Worm (Caenorhabditis elegans) whole organism, L3 larva: ENCODE data around the gene Y57A10A.27.

Source experiments
- R02D3.7 ChIP-seq: fragments of 150-350 bp; optimal IDR thresholded peaks from 2 replicates; lab custom pipeline; 2014; ENCODE audit warnings: missing biosample characterization, missing genetic modification characterization
- aly-2 ChIP-seq: fragments of 150-350 bp; optimal IDR thresholded peaks from 2 replicates; lab custom pipeline; 2014; ENCODE audit warnings: missing biosample characterization, missing genetic modification characterization
- ama-1 ChIP-seq: fragments of 150-350 bp; optimal IDR thresholded peaks from 2 replicates; lab custom pipeline; 2018
- ceh-16 ChIP-seq: sonication (generic microtip); optimal IDR thresholded peaks from 2 replicates; lab custom pipeline; 2017; ENCODE audit warnings: missing biosample characterization, missing genetic modification characterization
- ceh-28 ChIP-seq: fragments of 150-350 bp; optimal IDR thresholded peaks from 2 replicates; lab custom pipeline; 2014; ENCODE audit warnings: missing biosample characterization, missing genetic modification reagents, missing genetic modification characterization
- ceh-82 ChIP-seq: fragments of 150-350 bp; optimal IDR thresholded peaks from 2 replicates; lab custom pipeline; 2014; ENCODE audit warnings: missing biosample characterization, missing genetic modification characterization
- ceh-9 ChIP-seq: sonication (generic microtip); optimal IDR thresholded peaks from 2 replicates; lab custom pipeline; 2018; ENCODE audit warnings: missing biosample characterization, missing genetic modification characterization
- egl-27 ChIP-seq: sonication (generic microtip); optimal IDR thresholded peaks from 4 replicates; lab custom pipeline; 2017; ENCODE audit warnings: missing biosample characterization, missing genetic modification reagents, missing genetic modification characterization
- egl-5 ChIP-seq: fragments of 150-350 bp; optimal IDR thresholded peaks from 2 replicates; lab custom pipeline; 2017; ENCODE audit warnings: missing biosample characterization, missing genetic modification reagents, missing genetic modification characterization, inconsistent platforms
- elt-1 ChIP-seq: fragments of 150-350 bp; optimal IDR thresholded peaks from 2 replicates; lab custom pipeline; 2014; ENCODE audit warnings: missing biosample characterization, missing genetic modification characterization
- elt-2 ChIP-seq: sonication (generic microtip); optimal IDR thresholded peaks from 2 replicates; lab custom pipeline; 2016; ENCODE audit warnings: missing genetic modification reagents, mild to moderate bottlenecking, missing genetic modification characterization, missing compliant biosample characterization
- elt-3 ChIP-seq, 3 experiments: fragments of 150-350 bp in 1 of 3; sonication (generic microtip) in 2 of 3; optimal IDR thresholded peaks; 2 replicates in 2 of 3; 4 replicates in 1 of 3; lab custom pipeline; 2014 to 2017; ENCODE audit warnings: missing biosample characterization in 3 of 3, missing genetic modification characterization in 3 of 3
- eor-1 ChIP-seq, 2 experiments: fragments of 150-350 bp; optimal IDR thresholded peaks; 2 replicates each; lab custom pipeline; 2014 to 2018; ENCODE audit warnings: missing biosample characterization in 2 of 2, missing genetic modification characterization in 2 of 2
- fkh-10 ChIP-seq: sonication (generic microtip); optimal IDR thresholded peaks from 2 replicates; lab custom pipeline; 2017; ENCODE audit warnings: missing biosample characterization, missing genetic modification reagents, missing genetic modification characterization
- fos-1 ChIP-seq: fragments of 150-350 bp; optimal IDR thresholded peaks from 2 replicates; lab custom pipeline; 2014; ENCODE audit warnings: missing biosample characterization, missing genetic modification characterization
- jun-1 ChIP-seq: fragments of 150-350 bp; optimal IDR thresholded peaks from 2 replicates; lab custom pipeline; 2014; ENCODE audit warnings: missing biosample characterization, missing genetic modification reagents, missing genetic modification characterization
- lin-15B ChIP-seq: fragments of 150-350 bp; optimal IDR thresholded peaks from 2 replicates; lab custom pipeline; 2014; ENCODE audit warnings: missing biosample characterization, missing genetic modification characterization
- lsy-12 ChIP-seq: sonication (generic microtip); optimal IDR thresholded peaks from 2 replicates; lab custom pipeline; 2016; ENCODE audit warnings: mild to moderate bottlenecking, missing genetic modification characterization, missing compliant biosample characterization
- mdl-1 ChIP-seq: fragments of 150-350 bp; optimal IDR thresholded peaks from 2 replicates; lab custom pipeline; 2014; ENCODE audit warnings: missing biosample characterization, missing genetic modification characterization
- mml-1 ChIP-seq: fragments of 150-350 bp; sonication (generic microtip); optimal IDR thresholded peaks from 3 replicates; lab custom pipeline; 2014; ENCODE audit warnings: missing biosample characterization, missing genetic modification characterization
- nfya-1 ChIP-seq: sonication (generic microtip); optimal IDR thresholded peaks from 2 replicates; lab custom pipeline; 2017; ENCODE audit warnings: missing genetic modification characterization, mild to moderate bottlenecking, missing compliant biosample characterization, antibody characterized with exemption, moderate library complexity; ENCODE audit not compliant: insufficient read depth
- nhr-11 ChIP-seq: fragments of 150-350 bp; optimal IDR thresholded peaks from 2 replicates; lab custom pipeline; 2014; ENCODE audit warnings: missing biosample characterization, missing genetic modification characterization
- nhr-12 ChIP-seq: fragments of 150-350 bp; optimal IDR thresholded peaks from 2 replicates; lab custom pipeline; 2014; ENCODE audit warnings: missing biosample characterization, missing genetic modification characterization
- nhr-237 ChIP-seq: fragments of 150-350 bp; optimal IDR thresholded peaks from 2 replicates; lab custom pipeline; 2014; ENCODE audit warnings: missing biosample characterization, missing genetic modification characterization
- nhr-25 ChIP-seq: sonication (generic microtip); optimal IDR thresholded peaks from 2 replicates; lab custom pipeline; 2017; ENCODE audit warnings: missing biosample characterization, missing genetic modification characterization
- nhr-28 ChIP-seq: fragments of 150-350 bp; optimal IDR thresholded peaks from 2 replicates; lab custom pipeline; 2014; ENCODE audit warnings: missing biosample characterization, missing genetic modification characterization
- nhr-67 ChIP-seq: fragments of 150-350 bp; optimal IDR thresholded peaks from 2 replicates; lab custom pipeline; 2014; ENCODE audit warnings: missing biosample characterization, missing genetic modification characterization
- nhr-76 ChIP-seq: fragments of 150-350 bp; sonication (generic microtip); optimal IDR thresholded peaks from 5 replicates; lab custom pipeline; 2014; ENCODE audit warnings: missing biosample characterization, missing genetic modification characterization
- nhr-77 ChIP-seq: fragments of 150-350 bp; optimal IDR thresholded peaks from 2 replicates; lab custom pipeline; 2014; ENCODE audit warnings: missing biosample characterization, missing genetic modification characterization
- pha-4 ChIP-seq: fragments of 150-350 bp; optimal IDR thresholded peaks from 2 replicates; lab custom pipeline; 2014; ENCODE audit warnings: missing biosample characterization, missing genetic modification reagents, missing genetic modification characterization
- pqm-1 ChIP-seq: fragments of 150-350 bp; optimal IDR thresholded peaks from 2 replicates; lab custom pipeline; 2017; ENCODE audit warnings: missing biosample characterization, missing genetic modification characterization, inconsistent platforms
- skn-1 ChIP-seq: fragments of 150-350 bp; optimal IDR thresholded peaks from 2 replicates; lab custom pipeline; 2014; ENCODE audit warnings: missing biosample characterization, missing genetic modification characterization
- snpc-4 ChIP-seq: fragments of 150-350 bp; optimal IDR thresholded peaks from 2 replicates; lab custom pipeline; 2014; ENCODE audit warnings: missing biosample characterization, missing genetic modification characterization
- tbx-2 ChIP-seq: sonication (generic microtip); optimal IDR thresholded peaks from 2 replicates; lab custom pipeline; 2016; ENCODE audit warnings: mild to moderate bottlenecking, missing genetic modification characterization, missing compliant biosample characterization
- unc-39 ChIP-seq: sonication (generic microtip); optimal IDR thresholded peaks from 4 replicates; lab custom pipeline; 2017; ENCODE audit warnings: missing biosample characterization, missing genetic modification characterization
- unc-62 ChIP-seq: fragments of 150-350 bp; sonication (generic microtip); optimal IDR thresholded peaks from 4 replicates; lab custom pipeline; 2014; ENCODE audit warnings: missing biosample characterization, missing genetic modification reagents, missing genetic modification characterization
- zag-1 ChIP-seq: fragments of 150-350 bp; optimal IDR thresholded peaks from 2 replicates; lab custom pipeline; 2014; ENCODE audit warnings: missing biosample characterization, missing genetic modification characterization
- ztf-11 ChIP-seq: fragments of 150-350 bp; optimal IDR thresholded peaks from 2 replicates; lab custom pipeline; 2014; ENCODE audit warnings: missing biosample characterization, missing genetic modification characterization
- ztf-4 ChIP-seq: fragments of 150-350 bp; optimal IDR thresholded peaks from 2 replicates; lab custom pipeline; 2014; ENCODE audit warnings: missing biosample characterization, missing genetic modification characterization

Y57A10A.27 gene

ce11 chrII:12268857-12269256, 6.0 kb downstream of the Y57A10A.27 start:
- no peak for TF ChIP-seq aly-2 (tag; lab: Kevin White, UChicago)
- TF ChIP-seq nfya-1 (tag; lab: Kevin White, UChicago): peak; percentile 39

ce11 chrII:12266797-12267196, 8.0 kb downstream of the Y57A10A.27 start:
- TF ChIP-seq nhr-67 (tag; lab: Kevin White, UChicago) (no peak), elt-2 (tag; lab: Kevin White, UChicago) (peak; percentile 55), snpc-4 (tag; lab: Kevin White, UChicago) (no peak), pqm-1 (tag; lab: Kevin White, UChicago) (no peak)

DNA sequence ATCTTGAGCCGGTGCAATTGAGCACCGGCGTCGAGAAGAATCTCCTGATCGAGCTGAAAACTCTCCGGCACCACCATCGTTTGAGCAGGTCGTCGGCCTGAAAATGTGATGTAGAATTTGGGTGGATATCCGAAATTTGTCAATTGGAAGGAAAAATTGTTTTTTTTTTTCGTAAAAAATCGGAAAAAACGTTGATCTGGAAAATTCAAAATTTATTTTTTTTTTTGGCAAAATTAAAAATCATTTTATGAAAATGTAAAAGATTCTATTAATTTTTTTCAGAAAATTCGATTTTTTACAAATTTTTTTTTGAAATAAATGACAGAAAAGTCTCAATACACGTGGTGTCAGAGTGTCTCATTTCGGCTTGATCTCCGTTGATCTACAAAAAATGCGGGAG, 8.7 kb downstream of the Y57A10A.27 start, which contains the start of gene tric-1B.1:
TSS of gene tric-1B.1 (minus strand) at position 101 of the 400 bp plus-strand sequence.
- no peak for TF ChIP-seq eor-1 (tag; optimal IDR thresholded peaks at IDR 0.05; lab: Kevin White, UChicago)
- TF ChIP-seq fos-1 (tag; lab: Kevin White, UChicago): no peak
- no peak for TF ChIP-seq elt-1 (tag; lab: Kevin White, UChicago)
- no peak for TF ChIP-seq pha-4 (tag; lab: Kevin White, UChicago)
- TF ChIP-seq zag-1: no peak
- no peak for TF ChIP-seq egl-5 (tag; lab: Kevin White, UChicago)
- TF ChIP-seq R02D3.7 (tag; lab: Kevin White, UChicago): no peak
- no peak for TF ChIP-seq ceh-82 (tag; lab: Kevin White, UChicago)
- TF ChIP-seq ceh-16 (tag; lab: Kevin White, UChicago): no peak
- TF ChIP-seq elt-3 (tag; optimal IDR thresholded peaks at IDR 0.05; lab: Kevin White, UChicago): no peak

ce11 chrII:12264847-12265246, 10.0 kb downstream of the Y57A10A.27 start:
- no peak for TF ChIP-seq mml-1 (tag; lab: Kevin White, UChicago)
- TF ChIP-seq lin-15B: no peak
- TF ChIP-seq tbx-2 (tag; lab: Kevin White, UChicago): no peak
- no peak for TF ChIP-seq ztf-4 (tag; lab: Kevin White, UChicago)
- TF ChIP-seq nhr-237 (tag; lab: Kevin White, UChicago): no peak
- no peak for TF ChIP-seq elt-3 (tag; optimal IDR thresholded peaks at IDR 0.05; lab: Kevin White, UChicago)
- TF ChIP-seq skn-1 (tag; lab: Kevin White, UChicago): no peak
- TF ChIP-seq elt-2 (tag; lab: Kevin White, UChicago): no peak
- no peak for TF ChIP-seq unc-39 (tag; lab: Kevin White, UChicago)
- TF ChIP-seq nhr-25 (tag; lab: Kevin White, UChicago): no peak
- TF ChIP-seq nhr-28 (tag; lab: Kevin White, UChicago): no peak
- no peak for TF ChIP-seq snpc-4 (tag; lab: Kevin White, UChicago)
- no peak for TF ChIP-seq pqm-1 (tag; lab: Kevin White, UChicago)
- no peak for TF ChIP-seq R02D3.7 (tag; lab: Kevin White, UChicago)
- TF ChIP-seq ceh-28 (tag; lab: Kevin White, UChicago): no peak
- no peak for TF ChIP-seq pha-4 (tag; lab: Kevin White, UChicago)
- TF ChIP-seq ztf-11 (tag; lab: Kevin White, UChicago): no peak
- TF ChIP-seq ceh-9 (tag; lab: Kevin White, UChicago): no peak

- TF ChIP-seq nhr-25 (tag; lab: Kevin White, UChicago) (peak; percentile 22), nhr-237 (tag; lab: Kevin White, UChicago) (no peak), unc-62 (peak; percentile 12)
These were observed 10.8 kb downstream of the Y57A10A.27 start, which contains the start of gene faxc-1 for ce11 chrII:12263971-12264554. Gene faxc-1 (plus strand): TSS chrII:12264192.

DNA sequence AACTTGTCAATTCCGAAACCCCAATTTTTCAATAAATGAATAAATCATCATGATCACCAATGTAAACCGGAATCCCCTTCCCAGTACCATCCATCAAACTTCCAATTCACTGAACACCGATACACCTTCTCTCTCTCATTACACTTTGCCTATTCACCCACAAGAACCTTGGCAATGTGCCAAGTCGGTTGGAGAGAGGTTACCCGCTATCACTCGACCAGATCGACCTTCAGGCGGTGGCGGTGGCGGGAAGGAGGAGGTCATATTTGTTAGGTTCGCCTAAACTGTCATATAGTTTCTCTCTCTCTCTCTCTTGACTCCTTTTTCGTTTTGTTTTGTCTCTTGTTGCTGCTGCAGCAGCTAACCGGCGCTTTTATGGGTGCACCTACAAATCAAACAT, 12.3 kb downstream of the Y57A10A.27 start:
- TF ChIP-seq fkh-10 (GFP tag; lab: Kevin White, UChicago) (no peak), nfya-1 (tag; lab: Kevin White, UChicago) (no peak), R02D3.7 (tag; lab: Kevin White, UChicago) (no peak), tbx-2 (tag; lab: Kevin White, UChicago) (no peak), pha-4 (tag; lab: Kevin White, UChicago) (no peak), ztf-11 (tag; lab: Kevin White, UChicago) (no peak), nhr-12 (tag; lab: Kevin White, UChicago) (no peak), ztf-4 (tag; lab: Kevin White, UChicago) (no peak), fos-1 (tag; lab: Kevin White, UChicago) (no peak), mdl-1 (tag; lab: Kevin White, UChicago) (no peak), unc-39 (tag; lab: Kevin White, UChicago) (no peak), elt-3 (tag; optimal IDR thresholded peaks at IDR 0.05; lab: Kevin White, UChicago) (peak in 1 of 3 experiments; percentile 34), zag-1 (no peak), ama-1 (no peak), lsy-12 (tag; lab: Kevin White, UChicago) (no peak), lin-15B (no peak), ceh-82 (tag; lab: Kevin White, UChicago) (no peak), egl-27 (tag; lab: Kevin White, UChicago) (no peak), ceh-9 (tag; lab: Kevin White, UChicago) (no peak), jun-1 (no peak), nhr-67 (tag; lab: Kevin White, UChicago) (no peak), nhr-25 (tag; lab: Kevin White, UChicago) (peak; percentile 99), nhr-76 (tag; lab: Kevin White, UChicago) (no peak), elt-2 (tag; lab: Kevin White, UChicago) (no peak), mml-1 (tag; lab: Kevin White, UChicago) (no peak), elt-1 (tag; lab: Kevin White, UChicago) (peak; percentile 65), nhr-77 (tag; lab: Kevin White, UChicago) (no peak), nhr-11 (no peak), ceh-16 (tag; lab: Kevin White, UChicago) (no peak)
